Fruit fly (Drosophila melanogaster) whole organism, adult: ENCODE data around the gene 14-3-3epsilon.

Source experiments
- Crg-1 ChIP-seq: fragments of 200-800 bp; sonication (Bioruptor generic); optimal IDR thresholded peaks from 2 replicates; lab custom pipeline; 2016; ENCODE audit warnings: missing biosample characterization, missing genetic modification characterization
- Hr96 ChIP-seq: fragments of 200-800 bp; sonication (Bioruptor generic); optimal IDR thresholded peaks from 2 replicates; lab custom pipeline; 2016; ENCODE audit warnings: missing biosample characterization, missing genetic modification characterization
- bab1 ChIP-seq: fragments of 200-800 bp; sonication (Bioruptor generic); optimal IDR thresholded peaks from 3 replicates; lab custom pipeline; 2019; ENCODE audit warnings: missing biosample characterization, mild to moderate bottlenecking, missing genetic modification characterization, moderate library complexity
- cic ChIP-seq: fragments of 200-800 bp; sonication (Bioruptor generic); optimal IDR thresholded peaks from 2 replicates; lab custom pipeline; 2017; ENCODE audit warnings: missing biosample characterization, mild to moderate bottlenecking, missing genetic modification characterization, moderate library complexity
- cnc ChIP-seq, 2 experiments: fragments of >200 bp; optimal IDR thresholded peaks; 2 replicates each; lab custom pipeline; 2017
- toe ChIP-seq: fragments of 200-800 bp; sonication (Bioruptor generic); optimal IDR thresholded peaks from 2 replicates; lab custom pipeline; 2016; ENCODE audit warnings: missing biosample characterization, missing genetic modification characterization

DNA sequence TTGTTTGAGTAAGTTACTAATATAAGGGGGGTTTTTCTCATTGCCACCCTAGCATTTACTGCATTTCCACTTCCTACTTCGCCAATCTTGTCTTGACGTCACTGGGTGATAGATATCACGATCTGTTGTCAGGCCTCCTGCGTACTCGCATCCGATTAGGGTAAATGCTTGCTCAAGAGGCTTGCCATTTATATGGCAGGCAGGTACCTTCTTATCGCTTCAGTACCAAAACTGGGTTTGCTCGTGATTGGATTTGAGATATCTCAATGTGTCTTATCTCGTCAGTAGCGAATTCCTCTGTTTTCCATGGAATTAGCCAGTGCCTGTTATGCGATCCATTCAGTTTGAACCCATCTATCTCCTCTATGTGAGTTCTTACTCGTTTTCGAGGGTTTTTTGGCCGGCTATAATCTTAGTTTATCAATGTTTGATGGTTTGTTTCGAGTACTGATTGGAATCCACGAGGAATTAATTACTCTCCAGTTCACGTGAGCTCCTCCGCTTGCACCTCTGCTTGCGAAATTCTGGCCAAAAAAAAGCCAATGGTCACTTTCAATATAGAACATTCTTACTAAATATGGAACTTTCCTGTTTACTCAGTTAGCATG is 38.6 kb downstream of the 14-3-3epsilon start:
- no peak for TF ChIP-seq bab1 (GFP tag; lab: Kevin White, UChicago)
- no peak for TF ChIP-seq cic (GFP tag; lab: Kevin White, UChicago)
- no peak for TF ChIP-seq cnc (optimal IDR thresholded peaks at IDR 0.05; lab: Kevin White, UChicago)
- no peak for TF ChIP-seq Crg-1 (GFP tag; lab: Kevin White, UChicago)
- TF ChIP-seq Hr96 (GFP tag; lab: Kevin White, UChicago), result no peak
- TF ChIP-seq toe, result no peak
